Worm (Caenorhabditis elegans) whole organism, young adult: ENCODE results near the gene Y45F10C.4.

Experiments
- B0019.2 ChIP-seq: fragments of 200-800 bp; sonication (Bioruptor generic); conservative IDR thresholded peaks from 2 replicates; pipeline ENCODE4 v1.3.6; 2022; ENCODE audit warnings: missing genetic modification reagents, missing genetic modification characterization, missing compliant biosample characterization
- F10E7.11 ChIP-seq: sonication (generic microtip); optimal IDR thresholded peaks from 2 replicates; lab custom pipeline; 2017; ENCODE audit warnings: mild to moderate bottlenecking, missing genetic modification characterization, moderate library complexity, missing compliant biosample characterization
- F55B11.4 ChIP-seq: sonication (generic microtip); optimal IDR thresholded peaks from 2 replicates; lab custom pipeline; 2016; ENCODE audit warnings: missing compliant biosample characterization, missing genetic modification characterization, borderline replicate concordance; ENCODE audit not compliant: insufficient read depth
- F57A8.1 ChIP-seq: fragments of 200-800 bp; sonication (Bioruptor generic); optimal IDR thresholded peaks from 2 replicates; lab custom pipeline; 2018; ENCODE audit warnings: mild to moderate bottlenecking, missing genetic modification characterization, moderate library complexity, missing compliant biosample characterization
- K11D2.4 ChIP-seq: fragments of 200-800 bp; sonication (Bioruptor generic); IDR thresholded peaks from 2 replicates; pipeline ENCODE4 v1.3.6; 2022; ENCODE audit warnings: missing genetic modification reagents, missing genetic modification characterization, missing compliant biosample characterization
- T26A5.8 ChIP-seq: sonication (generic microtip); optimal IDR thresholded peaks from 2 replicates; lab custom pipeline; 2016; ENCODE audit warnings: missing genetic modification characterization, missing compliant biosample characterization
- Y53F4B.3 ChIP-seq: fragments of 200-800 bp; sonication (Bioruptor generic); IDR thresholded peaks from 2 replicates; pipeline ENCODE4 v1.3.6; 2022; ENCODE audit warnings: missing genetic modification reagents, missing genetic modification characterization, missing compliant biosample characterization
- Y56A3A.18 ChIP-seq: fragments of 200-800 bp; sonication (Bioruptor generic); IDR thresholded peaks from 2 replicates; pipeline ENCODE4 v1.3.6; 2022; ENCODE audit warnings: missing genetic modification reagents, missing genetic modification characterization, missing compliant biosample characterization
- ZK185.1 ChIP-seq: sonication (generic microtip); optimal IDR thresholded peaks from 2 replicates; lab custom pipeline; 2016; ENCODE audit warnings: mild to moderate bottlenecking, missing genetic modification characterization, missing compliant biosample characterization; ENCODE audit not compliant: poor library complexity, severe bottlenecking
- akir-1 ChIP-seq: fragments of 200-800 bp; sonication (Bioruptor generic); optimal IDR thresholded peaks from 2 replicates; lab custom pipeline; 2018; ENCODE audit warnings: mild to moderate bottlenecking, missing genetic modification characterization, moderate library complexity, missing compliant biosample characterization
- aptf-3 ChIP-seq: fragments of 200-800 bp; sonication (Bioruptor generic); IDR thresholded peaks from 2 replicates; pipeline ENCODE4 v1.3.6; 2022; ENCODE audit warnings: missing genetic modification characterization, missing compliant biosample characterization
- atf-7 ChIP-seq: sonication (generic microtip); optimal IDR thresholded peaks from 2 replicates; lab custom pipeline; 2017; ENCODE audit warnings: mild to moderate bottlenecking, missing genetic modification characterization, missing compliant biosample characterization
- attf-5 ChIP-seq: fragments of 200-800 bp; sonication (Bioruptor generic); optimal IDR thresholded peaks from 2 replicates; lab custom pipeline; 2018; ENCODE audit warnings: mild to moderate bottlenecking, missing genetic modification characterization, missing compliant biosample characterization
- ccch-3 ChIP-seq: fragments of 200-800 bp; sonication (Bioruptor generic); optimal IDR thresholded peaks from 2 replicates; lab custom pipeline; 2018; ENCODE audit warnings: mild to moderate bottlenecking, missing genetic modification characterization, missing compliant biosample characterization
- cebp-2 ChIP-seq: fragments of 200-800 bp; sonication (Bioruptor generic); IDR thresholded peaks from 2 replicates; pipeline ENCODE4 v1.3.6; 2022; ENCODE audit warnings: missing genetic modification characterization, missing compliant biosample characterization
- ceh-100 ChIP-seq: fragments of 200-800 bp; sonication (Bioruptor generic); IDR thresholded peaks from 2 replicates; pipeline ENCODE4 v1.3.6; 2022; ENCODE audit warnings: missing genetic modification reagents, missing genetic modification characterization, missing compliant biosample characterization
- ceh-58 ChIP-seq: fragments of 200-800 bp; sonication (Bioruptor generic); IDR thresholded peaks from 2 replicates; pipeline ENCODE4 v1.3.6; 2022; ENCODE audit warnings: missing genetic modification characterization, missing compliant biosample characterization
- ceh-91 ChIP-seq: fragments of 200-800 bp; sonication (Bioruptor generic); IDR thresholded peaks from 2 replicates; pipeline ENCODE4 v1.3.6; 2022; ENCODE audit warnings: missing genetic modification reagents, missing genetic modification characterization, missing compliant biosample characterization
- chd-7 ChIP-seq: sonication (generic microtip); optimal IDR thresholded peaks from 2 replicates; lab custom pipeline; 2016; ENCODE audit warnings: mild to moderate bottlenecking, missing genetic modification characterization, moderate library complexity, missing compliant biosample characterization
- hlh-12 ChIP-seq: sonication (generic microtip); optimal IDR thresholded peaks from 2 replicates; lab custom pipeline; 2016; ENCODE audit warnings: missing genetic modification characterization, missing compliant biosample characterization
- hmg-20 ChIP-seq: fragments of 200-800 bp; sonication (Bioruptor generic); IDR thresholded peaks from 2 replicates; pipeline ENCODE4 v1.3.6; 2022; ENCODE audit warnings: missing genetic modification reagents, missing genetic modification characterization, missing compliant biosample characterization
- lin-35 ChIP-seq, 3 experiments: fragments of 150-350 bp in 2 of 3; sonication (generic microtip) in 1 of 3; optimal IDR thresholded peaks; 2 replicates each; lab custom pipeline; 2014 to 2018; ENCODE audit warnings: missing biosample characterization in 3 of 3, missing genetic modification characterization in 3 of 3, missing genetic modification reagents in 3 of 3
- lin-54 ChIP-seq: fragments of 200-800 bp; sonication (Bioruptor generic); optimal IDR thresholded peaks from 2 replicates; lab custom pipeline; 2018; ENCODE audit warnings: mild to moderate bottlenecking, missing genetic modification characterization, missing compliant biosample characterization
- madf-6 ChIP-seq: fragments of 200-800 bp; sonication (Bioruptor generic); IDR thresholded peaks from 2 replicates; pipeline ENCODE4 v1.3.6; 2022; ENCODE audit warnings: missing genetic modification reagents, missing genetic modification characterization, missing compliant biosample characterization
- mcd-1 ChIP-seq: fragments of 200-800 bp; sonication (Bioruptor generic); IDR thresholded peaks from 2 replicates; pipeline ENCODE4 v1.3.6; 2022; ENCODE audit warnings: missing genetic modification reagents, missing genetic modification characterization, missing compliant biosample characterization
- nfya-2 ChIP-seq: fragments of 200-800 bp; sonication (Bioruptor generic); IDR thresholded peaks from 2 replicates; pipeline ENCODE4 v1.3.6; 2022; ENCODE audit warnings: missing genetic modification reagents, missing genetic modification characterization, missing compliant biosample characterization
- nfyb-1 ChIP-seq: fragments of 200-800 bp; sonication (Bioruptor generic); IDR thresholded peaks from 2 replicates; pipeline ENCODE4 v1.3.6; 2022; ENCODE audit warnings: missing genetic modification reagents, missing genetic modification characterization, missing compliant biosample characterization
- nhr-80 ChIP-seq: sonication (generic microtip); optimal IDR thresholded peaks from 2 replicates; lab custom pipeline; 2016; ENCODE audit warnings: missing genetic modification characterization, missing compliant biosample characterization
- rec-8 ChIP-seq, 2 experiments: sonication (generic microtip); optimal IDR thresholded peaks; 2 replicates each; lab custom pipeline; 2016; ENCODE audit warnings: mild to moderate bottlenecking in 2 of 2, missing genetic modification characterization in 2 of 2, missing genetic modification reagents in 2 of 2, missing genotype in 2 of 2, missing biosample characterization in 1 of 2, missing compliant biosample characterization in 1 of 2, moderate library complexity in 1 of 2
- sea-2 ChIP-seq: fragments of 200-800 bp; sonication (Bioruptor generic); IDR thresholded peaks from 2 replicates; pipeline ENCODE4 v1.3.6; 2022; ENCODE audit warnings: missing genetic modification characterization, missing compliant biosample characterization
- snpc-4 ChIP-seq, 5 experiments: fragments of 150-350 bp in 1 of 5; sonication (generic microtip) in 4 of 5; optimal IDR thresholded peaks; 2 replicates each; lab custom pipeline; 2014 to 2018; ENCODE audit warnings: missing genetic modification characterization in 5 of 5, missing biosample characterization in 3 of 5, antibody characterized with exemption in 2 of 5, mild to moderate bottlenecking in 2 of 5, missing compliant biosample characterization in 2 of 5, missing genotype in 2 of 5, moderate library complexity in 2 of 5, missing genetic modification reagents in 1 of 5
- ztf-22 ChIP-seq: fragments of 200-800 bp; sonication (Bioruptor generic); optimal IDR thresholded peaks from 2 replicates; lab custom pipeline; 2018; ENCODE audit warnings: mild to moderate bottlenecking, missing genetic modification characterization, moderate library complexity, missing compliant biosample characterization
- ztf-26 ChIP-seq: sonication (generic microtip); optimal IDR thresholded peaks from 2 replicates; lab custom pipeline; 2017; ENCODE audit warnings: missing genetic modification characterization, missing compliant biosample characterization
- ztf-3 ChIP-seq: fragments of 200-800 bp; sonication (Bioruptor generic); optimal IDR thresholded peaks from 2 replicates; lab custom pipeline; 2018; ENCODE audit warnings: mild to moderate bottlenecking, missing genetic modification characterization, missing compliant biosample characterization

The Y45F10C.4 gene

DNA sequence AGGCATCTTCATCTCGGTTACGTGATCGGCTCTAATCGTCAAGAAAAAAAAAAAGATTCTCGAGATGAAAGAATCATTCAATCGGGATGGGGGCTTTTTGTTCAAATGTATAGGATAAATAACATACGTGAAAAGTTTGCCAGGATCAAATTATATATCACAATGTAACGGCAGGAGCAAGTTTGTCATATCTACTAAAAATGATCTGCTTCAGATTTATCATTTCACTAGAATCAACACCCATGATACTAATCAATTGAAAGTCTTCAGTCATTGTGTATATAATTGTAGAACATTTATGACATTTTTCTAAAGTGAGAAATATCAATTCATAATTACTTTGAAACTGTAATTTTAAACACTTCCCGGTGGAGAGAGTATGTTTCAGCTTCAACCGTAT, 32.9 kb upstream of the Y45F10C.4 start:
- TF ChIP-seq K11D2.4 (GFP tag; lab: Robert Waterston, UW) (no peak), Y53F4B.3 (GFP tag; lab: Robert Waterston, UW) (no peak), B0019.2 (no peak), hlh-12 (no peak), nhr-80 (tag; lab: Kevin White, UChicago) (no peak), T26A5.8 (tag; lab: Kevin White, UChicago) (no peak), hmg-20 (GFP tag; lab: Robert Waterston, UW) (no peak), atf-7 (tag; lab: Kevin White, UChicago) (no peak), ztf-22 (no peak), ztf-3 (GFP tag; lab: Kevin White, UChicago) (no peak)

DNA sequence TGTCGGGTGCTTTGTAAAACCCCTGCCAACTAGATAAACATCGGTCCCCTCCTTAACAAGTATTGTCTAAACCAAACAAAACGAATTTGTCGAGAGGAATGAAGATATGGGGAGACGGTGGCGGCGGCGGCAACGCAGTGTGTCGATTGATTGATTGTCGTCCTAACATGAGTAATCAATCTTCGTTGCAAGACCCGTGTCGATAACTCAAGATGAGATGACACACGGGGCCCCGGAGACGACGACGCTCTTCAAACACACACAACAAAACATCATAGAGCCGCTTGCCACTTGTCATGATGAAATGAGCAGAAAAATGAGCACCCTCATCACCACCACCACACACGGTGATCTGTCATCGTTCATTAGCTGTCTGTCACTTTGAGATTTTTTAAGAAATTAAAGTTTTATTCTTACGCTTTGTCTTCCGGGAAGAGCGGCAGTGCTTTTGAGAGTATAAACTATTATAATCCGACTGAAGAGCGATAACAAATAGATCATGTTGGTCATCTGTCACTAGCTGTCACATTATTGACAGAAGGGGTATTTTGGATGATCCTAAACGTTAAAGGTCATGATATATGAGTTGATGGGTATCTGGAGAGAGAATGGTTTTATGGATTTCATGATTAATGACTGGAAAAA, 31.9 kb upstream of the Y45F10C.4 start:
- TF ChIP-seq snpc-4 (GFP tag; optimal IDR thresholded peaks at IDR 0.05; lab: Kevin White, UChicago) (no peak), snpc-4 (tag; optimal IDR thresholded peaks at IDR 0.05; lab: Kevin White, UChicago) (peak in 1 of 4 experiments; percentile 8), attf-5 (no peak), ceh-58 (GFP tag; lab: Robert Waterston, UW) (no peak)

DNA sequence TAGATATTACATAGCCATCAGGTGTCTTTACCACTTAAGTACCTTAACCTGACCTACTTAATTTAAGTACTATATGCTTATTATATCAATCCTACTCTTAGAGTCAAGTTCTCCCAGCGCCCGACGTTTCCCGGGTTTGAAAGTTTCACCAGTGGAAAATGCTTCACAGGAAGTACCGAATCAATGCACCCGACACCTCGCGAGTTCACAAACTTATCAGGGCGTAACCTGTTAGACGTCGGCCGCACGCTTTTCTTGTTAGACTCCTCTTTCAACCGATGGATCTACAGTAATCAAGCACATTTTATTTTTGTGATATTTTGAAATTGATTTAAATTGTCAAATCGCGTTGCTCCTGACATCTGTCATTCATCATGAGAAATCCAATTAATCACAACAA, 31.3 kb upstream of the Y45F10C.4 start:
- TF ChIP-seq nfya-2 (GFP tag; lab: Robert Waterston, UW) (no peak), ZK185.1 (tag; lab: Kevin White, UChicago) (no peak), hlh-12 (no peak), snpc-4 (GFP tag; optimal IDR thresholded peaks at IDR 0.05; lab: Kevin White, UChicago) (no peak), snpc-4 (tag; optimal IDR thresholded peaks at IDR 0.05; lab: Kevin White, UChicago) (peak in 2 of 4 experiments; percentile 54 to 67), F57A8.1 (no peak), Y56A3A.18 (no peak), chd-7 (tag; lab: Kevin White, UChicago) (no peak), F55B11.4 (no peak)

DNA sequence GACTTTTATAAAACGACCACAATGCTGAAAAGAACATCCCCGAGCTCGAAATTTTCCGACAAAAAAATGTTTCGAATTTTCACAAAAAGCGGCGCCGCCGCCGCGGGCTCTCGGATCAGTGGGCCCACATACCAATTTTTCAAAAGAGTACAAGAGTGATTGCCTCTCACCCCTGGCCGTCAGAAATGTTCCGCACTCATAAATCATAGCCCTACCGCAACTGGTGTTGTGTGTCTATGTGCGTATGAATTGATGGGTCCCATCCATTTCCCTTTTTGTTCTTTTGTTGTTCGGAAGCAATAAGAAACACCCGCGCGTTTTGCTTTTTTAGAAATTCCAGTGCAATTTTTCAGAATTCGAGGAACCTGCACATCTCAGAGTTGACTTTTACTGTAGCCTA, 30.6 kb upstream of the Y45F10C.4 start:
- TF ChIP-seq cebp-2 (GFP tag; lab: Robert Waterston, UW) (0 out of 2 replicates have a peak, but pooled peaks have one; percentile 12), ccch-3 (GFP tag; lab: Kevin White, UChicago) (no peak)

DNA sequence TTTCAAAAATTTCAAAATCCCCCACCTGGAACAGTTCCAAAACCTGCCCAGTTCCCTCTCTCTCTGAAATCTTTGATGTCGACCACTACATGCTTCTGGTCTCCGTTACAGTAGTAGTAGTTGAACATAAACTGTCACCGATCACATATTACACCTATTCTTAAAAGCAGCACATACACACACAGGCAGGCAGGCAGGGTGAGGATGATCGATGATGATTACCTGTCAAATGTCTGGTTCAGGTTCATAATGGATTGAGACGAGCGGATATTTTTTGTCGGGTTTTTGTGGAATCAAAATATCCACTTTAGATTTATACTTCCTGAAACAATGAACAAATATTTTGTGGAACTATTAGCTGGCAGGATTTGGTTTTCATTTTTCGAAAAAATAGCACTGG, 30.0 kb upstream of the Y45F10C.4 start:
- TF ChIP-seq ceh-91 (GFP tag; lab: Robert Waterston, UW) (no peak), nfya-2 (GFP tag; lab: Robert Waterston, UW) (no peak), attf-5 (no peak)

DNA sequence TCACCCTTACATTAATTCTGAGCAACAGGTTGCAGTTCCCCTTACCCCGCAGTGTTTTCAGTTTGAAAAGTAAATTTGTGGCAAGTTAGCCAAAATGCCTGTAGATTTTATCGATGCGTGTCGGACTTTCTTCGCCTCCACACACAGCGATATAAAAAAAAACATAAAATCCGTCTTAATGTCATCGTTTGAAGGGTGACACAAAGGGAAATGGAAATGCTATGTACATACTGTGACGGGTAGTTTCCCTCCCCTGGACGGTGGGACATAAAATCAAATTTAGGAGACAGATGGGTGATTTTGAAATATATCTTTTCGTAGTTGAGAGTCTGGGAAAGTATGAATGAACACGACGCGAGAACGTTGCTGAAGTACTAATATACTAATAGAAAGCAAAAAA, 28.5 kb upstream of the Y45F10C.4 start:
- TF ChIP-seq F10E7.11 (tag; lab: Kevin White, UChicago) = no peak
- no peak for TF ChIP-seq akir-1 (GFP tag; lab: Kevin White, UChicago)
- no peak for TF ChIP-seq madf-6 (GFP tag; lab: Robert Waterston, UW)
- no peak for TF ChIP-seq lin-54 (GFP tag; lab: Kevin White, UChicago)
- TF ChIP-seq rec-8 (tag; optimal IDR thresholded peaks at IDR 0.05; lab: Kevin White, UChicago) = no peak
- no peak for TF ChIP-seq ztf-26 (tag; lab: Kevin White, UChicago)
- TF ChIP-seq ccch-3 (GFP tag; lab: Kevin White, UChicago) = no peak
- TF ChIP-seq ceh-100 = no peak
- TF ChIP-seq aptf-3 = no peak
- no peak for TF ChIP-seq sea-2 (GFP tag; lab: Robert Waterston, UW)
- TF ChIP-seq mcd-1 (GFP tag; lab: Robert Waterston, UW) = no peak
- TF ChIP-seq nfyb-1 = no peak
- TF ChIP-seq lin-35 (GFP tag; optimal IDR thresholded peaks at IDR 0.05; lab: Kevin White, UChicago) = no peak
